Worm (Caenorhabditis elegans) whole organism, midembryonic: ENCODE measurements around the gene Y38C1BA.1.

Experiments
- cog-1 ChIP-seq: sonication (generic microtip); optimal IDR thresholded peaks from 2 replicates; lab custom pipeline; 2016; ENCODE audit warnings: missing genetic modification characterization, missing compliant biosample characterization
- flt-1 ChIP-seq: fragments of 200-800 bp; sonication (Bioruptor generic); IDR thresholded peaks from 2 replicates; pipeline ENCODE4 v1.3.6; 2022; ENCODE audit warnings: missing genetic modification characterization, missing compliant biosample characterization
- klf-2 ChIP-seq: fragments of 200-800 bp; sonication (Bioruptor generic); conservative IDR thresholded peaks from 2 replicates; pipeline ENCODE4 v1.3.6; 2022; ENCODE audit warnings: missing genetic modification reagents, missing genetic modification characterization, missing compliant biosample characterization
- med-1 ChIP-seq: sonication (generic microtip); optimal IDR thresholded peaks from 2 replicates; lab custom pipeline; 2017; ENCODE audit warnings: missing genetic modification characterization, mild to moderate bottlenecking, missing compliant biosample characterization, antibody characterized with exemption, missing genetic modification reagents; ENCODE audit not compliant: insufficient read depth
- tab-1 ChIP-seq: fragments of 200-800 bp; sonication (Bioruptor generic); IDR thresholded peaks from 2 replicates; pipeline ENCODE4 v1.3.6; 2022; ENCODE audit warnings: missing genetic modification characterization, missing compliant biosample characterization

- TF ChIP-seq klf-2: no peak
- no peak for TF ChIP-seq tab-1 (GFP tag; lab: Robert Waterston, UW)
- TF ChIP-seq flt-1 (GFP tag; lab: Robert Waterston, UW): no peak
- TF ChIP-seq med-1 (GFP tag; lab: Kevin White, UChicago): no peak
- TF ChIP-seq cog-1 (tag; lab: Kevin White, UChicago): no peak
Measured at ce11 chrIV:1818467-1819076, 14.8 kb upstream of the Y38C1BA.1 start.
